Worm (Caenorhabditis elegans) whole organism, L4 larva: ENCODE results near the gene srbc-37.

Experiments used
- aha-1 ChIP-seq: fragments of 150-350 bp; peaks from one replicate; lab custom pipeline; 2014; ENCODE audit warnings: missing biosample characterization, missing genetic modification characterization
- ces-1 ChIP-seq: fragments of 150-350 bp; sonication (generic microtip); optimal IDR thresholded peaks from 4 replicates; lab custom pipeline; 2014; ENCODE audit warnings: missing biosample characterization, missing genetic modification reagents, missing genetic modification characterization
- daf-8 ChIP-seq: fragments of 200-800 bp; sonication (Bioruptor generic); IDR thresholded peaks from 2 replicates; pipeline ENCODE4 v1.3.6; 2022; ENCODE audit warnings: missing genetic modification characterization, missing compliant biosample characterization
- dve-1 ChIP-seq: sonication (generic microtip); optimal IDR thresholded peaks from 2 replicates; lab custom pipeline; 2017; ENCODE audit warnings: antibody characterized with exemption, mild to moderate bottlenecking, missing genetic modification characterization, missing compliant biosample characterization; ENCODE audit not compliant: insufficient read depth
- fos-1 ChIP-seq: fragments of 150-350 bp; optimal IDR thresholded peaks from 2 replicates; lab custom pipeline; 2014; ENCODE audit warnings: missing biosample characterization, missing genetic modification characterization
- lir-3 ChIP-seq: sonication (generic microtip); optimal IDR thresholded peaks from 2 replicates; lab custom pipeline; 2016; ENCODE audit warnings: mild to moderate bottlenecking, missing genetic modification characterization, missing compliant biosample characterization
- nhr-11 ChIP-seq: fragments of 150-350 bp; optimal IDR thresholded peaks from 2 replicates; lab custom pipeline; 2014; ENCODE audit warnings: missing biosample characterization, missing genetic modification characterization
- nhr-237 ChIP-seq: sonication (generic microtip); optimal IDR thresholded peaks from 2 replicates; lab custom pipeline; 2017; ENCODE audit warnings: missing biosample characterization, missing genetic modification characterization
- nhr-28 ChIP-seq: fragments of 150-350 bp; optimal IDR thresholded peaks from 2 replicates; lab custom pipeline; 2014; ENCODE audit warnings: missing biosample characterization, missing genetic modification characterization
- nhr-48 ChIP-seq: sonication (generic microtip); optimal IDR thresholded peaks from 2 replicates; lab custom pipeline; 2016; ENCODE audit warnings: mild to moderate bottlenecking, missing genetic modification characterization, missing compliant biosample characterization
- skn-1 ChIP-seq: fragments of 150-350 bp; optimal IDR thresholded peaks from 2 replicates; lab custom pipeline; 2014; ENCODE audit warnings: missing biosample characterization, missing genetic modification characterization
- zag-1 ChIP-seq: fragments of 150-350 bp; optimal IDR thresholded peaks from 2 replicates; lab custom pipeline; 2014; ENCODE audit warnings: missing biosample characterization, missing genetic modification characterization

DNA sequence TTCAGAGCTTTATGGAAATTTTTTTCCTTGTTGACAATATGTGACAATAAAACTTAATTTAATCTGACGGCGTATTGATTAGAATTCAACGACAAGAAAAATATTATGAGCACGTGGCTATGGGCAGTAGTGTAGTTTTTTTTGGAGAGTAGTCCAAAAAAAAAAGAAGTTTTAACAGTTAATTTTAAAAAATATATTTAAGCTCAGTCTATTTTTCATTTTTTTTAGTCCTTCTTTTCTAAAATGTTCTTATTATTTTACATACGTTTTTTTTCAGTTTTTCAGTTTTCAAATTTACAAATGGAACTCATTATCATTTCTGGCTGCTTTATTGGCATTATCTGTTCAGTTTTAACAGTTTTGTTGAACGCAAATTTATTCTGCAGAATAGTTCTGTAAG, 6.4 kb downstream of the srbc-37 start, which contains the start of gene srbc-39:
- TF ChIP-seq aha-1 (tag; lab: Kevin White, UChicago): no peak
- no peak for TF ChIP-seq ces-1 (GFP tag; lab: Kevin White, UChicago)
- no peak for TF ChIP-seq nhr-28 (tag; lab: Kevin White, UChicago)
- no peak for TF ChIP-seq nhr-48 (tag; lab: Kevin White, UChicago)
- no peak for TF ChIP-seq nhr-11
- TF ChIP-seq fos-1 (tag; lab: Kevin White, UChicago): no peak
- TF ChIP-seq daf-8 (GFP tag; lab: Robert Waterston, UW): no peak
- no peak for TF ChIP-seq skn-1 (tag; lab: Kevin White, UChicago)
- no peak for TF ChIP-seq nhr-237 (tag; lab: Kevin White, UChicago)
- no peak for TF ChIP-seq zag-1 (tag; lab: Kevin White, UChicago)
- TF ChIP-seq dve-1 (tag; lab: Kevin White, UChicago): no peak
- no peak for TF ChIP-seq lir-3 (tag; lab: Kevin White, UChicago)
